Worm (Caenorhabditis elegans) whole organism, L2 larva: Measurements from ENCODE around the gene ran-3.

ENCODE experiments used
- C34F6.9 ChIP-seq: fragments of 150-350 bp; optimal IDR thresholded peaks from 2 replicates; lab custom pipeline; 2014; ENCODE audit warnings: missing biosample characterization, missing genetic modification characterization
- F13H6.1 ChIP-seq: sonication (generic microtip); optimal IDR thresholded peaks from 2 replicates; lab custom pipeline; 2016; ENCODE audit warnings: missing genetic modification characterization, missing compliant biosample characterization
- R02D3.7 ChIP-seq: fragments of 150-350 bp; optimal IDR thresholded peaks from 2 replicates; lab custom pipeline; 2014; ENCODE audit warnings: missing biosample characterization, missing genetic modification characterization
- Y55F3AM.14 ChIP-seq: fragments of 200-800 bp; sonication (Bioruptor generic); optimal IDR thresholded peaks from 2 replicates; lab custom pipeline; 2018; ENCODE audit warnings: mild to moderate bottlenecking, missing genetic modification characterization, missing compliant biosample characterization
- ZK546.5 ChIP-seq: sonication (generic microtip); optimal IDR thresholded peaks from 2 replicates; lab custom pipeline; 2017; ENCODE audit warnings: missing biosample characterization, missing genetic modification characterization
- alr-1 ChIP-seq: fragments of 150-350 bp; optimal IDR thresholded peaks from 2 replicates; lab custom pipeline; 2014; ENCODE audit warnings: missing biosample characterization, missing genetic modification characterization
- aly-2 ChIP-seq: fragments of 150-350 bp; optimal IDR thresholded peaks from 2 replicates; lab custom pipeline; 2014; ENCODE audit warnings: missing biosample characterization, missing genetic modification characterization
- ama-1 ChIP-seq: fragments of 150-350 bp; optimal IDR thresholded peaks from 2 replicates; lab custom pipeline; 2018; ENCODE audit warnings: inconsistent platforms
- ceh-16 ChIP-seq: fragments of 150-350 bp; optimal IDR thresholded peaks from 2 replicates; lab custom pipeline; 2014; ENCODE audit warnings: missing biosample characterization, missing genetic modification characterization
- ceh-82 ChIP-seq: fragments of 150-350 bp; optimal IDR thresholded peaks from 2 replicates; lab custom pipeline; 2014; ENCODE audit warnings: missing biosample characterization, missing genetic modification characterization
- dmd-4 ChIP-seq: sonication (generic microtip); optimal IDR thresholded peaks from 2 replicates; lab custom pipeline; 2017; ENCODE audit warnings: missing biosample characterization, missing genetic modification characterization
- egl-27 ChIP-seq: sonication (generic microtip); optimal IDR thresholded peaks from 3 replicates; lab custom pipeline; 2017; ENCODE audit warnings: missing biosample characterization, missing genetic modification reagents, missing genetic modification characterization
- elt-1 ChIP-seq: fragments of 150-350 bp; optimal IDR thresholded peaks from 2 replicates; lab custom pipeline; 2014; ENCODE audit warnings: missing biosample characterization, missing genetic modification characterization
- elt-3 ChIP-seq: sonication (generic microtip); optimal IDR thresholded peaks from 2 replicates; lab custom pipeline; 2017; ENCODE audit warnings: missing biosample characterization, missing genetic modification characterization
- gmeb-1 ChIP-seq: fragments of 150-350 bp; optimal IDR thresholded peaks from 2 replicates; lab custom pipeline; 2014; ENCODE audit warnings: missing biosample characterization, missing genetic modification characterization
- lin-11 ChIP-seq: fragments of 150-350 bp; sonication (generic microtip); optimal IDR thresholded peaks from 2 replicates; lab custom pipeline; 2014; ENCODE audit warnings: missing biosample characterization, missing genetic modification characterization, inconsistent platforms, mixed read lengths
- lin-13 ChIP-seq: fragments of 150-350 bp; optimal IDR thresholded peaks from 2 replicates; lab custom pipeline; 2014; ENCODE audit warnings: missing biosample characterization, missing genetic modification reagents, missing genetic modification characterization
- lin-39 ChIP-seq: fragments of 150-350 bp; optimal IDR thresholded peaks from 2 replicates; lab custom pipeline; 2014; ENCODE audit warnings: missing biosample characterization, missing genetic modification reagents, missing genetic modification characterization
- lsy-2 ChIP-seq, 2 experiments: fragments of 150-350 bp in 1 of 2; sonication (generic microtip) in 1 of 2; optimal IDR thresholded peaks; 2 replicates each; lab custom pipeline; 2014 to 2017; ENCODE audit warnings: missing biosample characterization in 2 of 2, missing genetic modification characterization in 2 of 2
- mbf-1 ChIP-seq: sonication (generic microtip); optimal IDR thresholded peaks from 2 replicates; lab custom pipeline; 2017; ENCODE audit warnings: missing biosample characterization, missing genetic modification characterization
- mdl-1 ChIP-seq, 2 experiments: fragments of 150-350 bp in 1 of 2; sonication (generic microtip) in 1 of 2; optimal IDR thresholded peaks; 2 replicates each; lab custom pipeline; 2017; ENCODE audit warnings: missing biosample characterization in 2 of 2, missing genetic modification characterization in 2 of 2
- nhr-11 ChIP-seq: fragments of 150-350 bp; optimal IDR thresholded peaks from 2 replicates; lab custom pipeline; 2014; ENCODE audit warnings: missing biosample characterization, missing genetic modification characterization
- nhr-129 ChIP-seq: fragments of 150-350 bp; optimal IDR thresholded peaks from 2 replicates; lab custom pipeline; 2014; ENCODE audit warnings: missing biosample characterization, missing genetic modification characterization
- nhr-23 ChIP-seq: fragments of 150-350 bp; optimal IDR thresholded peaks from 2 replicates; lab custom pipeline; 2014; ENCODE audit warnings: missing biosample characterization, missing genetic modification reagents, missing genetic modification characterization
- nhr-25 ChIP-seq: fragments of 150-350 bp; sonication (generic microtip); optimal IDR thresholded peaks from 3 replicates; lab custom pipeline; 2014; ENCODE audit warnings: missing biosample characterization, missing genetic modification characterization
- peb-1 ChIP-seq: fragments of 150-350 bp; optimal IDR thresholded peaks from 2 replicates; lab custom pipeline; 2014; ENCODE audit warnings: missing biosample characterization, missing genetic modification characterization
- sem-4 ChIP-seq: fragments of 150-350 bp; optimal IDR thresholded peaks from 2 replicates; lab custom pipeline; 2014; ENCODE audit warnings: missing biosample characterization, missing genetic modification reagents, missing genetic modification characterization
- skn-1 ChIP-seq: sonication (generic microtip); optimal IDR thresholded peaks from 2 replicates; lab custom pipeline; 2017; ENCODE audit warnings: missing biosample characterization, missing genetic modification characterization
- sma-9 ChIP-seq, 2 experiments: fragments of 150-350 bp in 1 of 2; sonication (generic microtip) in 1 of 2; optimal IDR thresholded peaks; 2 replicates each; lab custom pipeline; 2014 to 2016; ENCODE audit warnings: missing genetic modification characterization in 2 of 2, mild to moderate bottlenecking in 1 of 2, missing biosample characterization in 1 of 2, missing compliant biosample characterization in 1 of 2, missing genetic modification reagents in 1 of 2, moderate library complexity in 1 of 2
- snpc-4 ChIP-seq: fragments of 150-350 bp; optimal IDR thresholded peaks from 2 replicates; lab custom pipeline; 2014; ENCODE audit warnings: missing biosample characterization, missing genetic modification characterization
- unc-55 ChIP-seq: fragments of 150-350 bp; sonication (generic microtip); optimal IDR thresholded peaks from 3 replicates; lab custom pipeline; 2014; ENCODE audit warnings: missing biosample characterization, missing genetic modification reagents, missing genetic modification characterization
- ztf-1 ChIP-seq: fragments of 200-800 bp; sonication (Bioruptor generic); conservative IDR thresholded peaks from 2 replicates; pipeline ENCODE4 v1.3.6; 2022; ENCODE audit warnings: missing genetic modification characterization, missing compliant biosample characterization
- ztf-11 ChIP-seq: sonication (generic microtip); optimal IDR thresholded peaks from 2 replicates; lab custom pipeline; 2017; ENCODE audit warnings: missing biosample characterization, missing genetic modification characterization

Gene ran-3

ce11 chrII:8308314-8308713 is 16.5 kb downstream of the ran-3 start:
- TF ChIP-seq gmeb-1 (no peak), elt-1 (tag; lab: Kevin White, UChicago) (no peak), dmd-4 (tag; lab: Kevin White, UChicago) (no peak), nhr-23 (no peak), ZK546.5 (no peak), R02D3.7 (tag; lab: Kevin White, UChicago) (no peak)

ce11 chrII:8295296-8295695 is 29.6 kb downstream of the ran-3 start, which contains the start of gene nlp-55:
nlp-55 (minus strand) TSS chrII:8295396.
- no peak for TF ChIP-seq lin-11 (tag; lab: Kevin White, UChicago)
- TF ChIP-seq egl-27 (tag; lab: Kevin White, UChicago) = no peak
- TF ChIP-seq alr-1 (tag; lab: Kevin White, UChicago) = no peak
- no peak for TF ChIP-seq peb-1 (tag; lab: Kevin White, UChicago)
- no peak for TF ChIP-seq nhr-25
- no peak for TF ChIP-seq R02D3.7 (tag; lab: Kevin White, UChicago)
- TF ChIP-seq F13H6.1 (tag; lab: Kevin White, UChicago) = no peak
- no peak for TF ChIP-seq ztf-1 (GFP tag; lab: Robert Waterston, UW)
- no peak for TF ChIP-seq nhr-23
- no peak for TF ChIP-seq ztf-11 (tag; lab: Kevin White, UChicago)
- no peak for TF ChIP-seq skn-1 (tag; lab: Kevin White, UChicago)
- no peak for TF ChIP-seq lin-13 (GFP tag; lab: Kevin White, UChicago)
- no peak for TF ChIP-seq elt-3 (tag; lab: Kevin White, UChicago)

- TF ChIP-seq ama-1 (lab: Kevin White, UChicago) = peak; percentile 42
Measured at ce11 chrII:8285837-8286236, 39.0 kb downstream of the ran-3 start.

- TF ChIP-seq Y55F3AM.14 (GFP tag; lab: Kevin White, UChicago) (no peak), lin-39 (tag; lab: Kevin White, UChicago) (no peak), F13H6.1 (tag; lab: Kevin White, UChicago) (no peak), sem-4 (tag; lab: Kevin White, UChicago) (no peak), lsy-2 (tag; optimal IDR thresholded peaks at IDR 0.05; lab: Kevin White, UChicago) (peak in 1 of 2 experiments; percentile 73), ceh-16 (tag; lab: Kevin White, UChicago) (no peak), nhr-23 (no peak), nhr-11 (tag; lab: Kevin White, UChicago) (no peak), lin-13 (GFP tag; lab: Kevin White, UChicago) (peak; percentile 6), snpc-4 (tag; lab: Kevin White, UChicago) (no peak), gmeb-1 (peak; percentile 0), C34F6.9 (peak; percentile 54)
- TF ChIP-seq, all 48 proteins: peak for 4
Measured at ce11 chrII:8283158-8283717, 41.6 kb downstream of the ran-3 start, which contains the start of the genes nst-1 and cct-4. nst-1 (minus strand) TSS chrII:8283208. cct-4 (plus strand) TSS chrII:8283667.

- TF ChIP-seq lin-11 (tag; lab: Kevin White, UChicago) (no peak), ztf-1 (GFP tag; lab: Robert Waterston, UW) (no peak), mbf-1 (tag; lab: Kevin White, UChicago) (no peak)
Measured at ce11 chrII:8278415-8278814, 46.4 kb downstream of the ran-3 start, which contains the start of the genes mrpl-10 and clec-142. mrpl-10 (minus strand) TSS chrII:8278515. clec-142 (plus strand) TSS chrII:8278678.

ce11 chrII:8276057-8276456 is 48.8 kb downstream of the ran-3 start, which contains the start of the genes gei-14 and slc-25A32:
gei-14 (minus strand) TSS chrII:8276231.
slc-25A32 (plus strand) TSS chrII:8276298.
- peak; percentile 59 to 83 for TF ChIP-seq lsy-2 (tag; optimal IDR thresholded peaks at IDR 0.05; lab: Kevin White, UChicago)
- no peak for TF ChIP-seq nhr-25
- TF ChIP-seq R02D3.7 (tag; lab: Kevin White, UChicago) = peak; percentile 85
- TF ChIP-seq nhr-23 = no peak
- TF ChIP-seq C34F6.9 = no peak
- TF ChIP-seq nhr-129 (tag; lab: Kevin White, UChicago) = peak; percentile 13
- TF ChIP-seq gmeb-1 = peak; percentile 89

- TF ChIP-seq mdl-1 (tag; optimal IDR thresholded peaks at IDR 0.05; lab: Kevin White, UChicago) (no peak), Y55F3AM.14 (GFP tag; lab: Kevin White, UChicago) (no peak), ama-1 (lab: Kevin White, UChicago) (no peak), lin-39 (tag; lab: Kevin White, UChicago) (no peak), sma-9 (GFP tag; optimal IDR thresholded peaks at IDR 0.05; lab: Kevin White, UChicago) (no peak), sma-9 (tag; optimal IDR thresholded peaks at IDR 0.05; lab: Kevin White, UChicago) (no peak), C34F6.9 (no peak), unc-55 (GFP tag; lab: Kevin White, UChicago) (no peak), lin-13 (GFP tag; lab: Kevin White, UChicago) (no peak), R02D3.7 (tag; lab: Kevin White, UChicago) (no peak), aly-2 (tag; lab: Kevin White, UChicago) (no peak), ztf-11 (tag; lab: Kevin White, UChicago) (no peak), ceh-82 (tag; lab: Kevin White, UChicago) (no peak), gmeb-1 (no peak)
Measured at ce11 chrII:8273060-8273459, 51.8 kb downstream of the ran-3 start.
